Worm (Caenorhabditis elegans): ENCODE data around the gene ZK856.7.

Gene ZK856.7

ce11 chrV:10201913-10202312, at the start of gene ZK856.7:
TSS of gene ZK856.7 (plus strand) at chrV:10202098.
- TF ChIP-seq ama-1 (optimal IDR thresholded peaks at IDR 0.05) (no peak), ama-1 (GFP tag; optimal IDR thresholded peaks at IDR 0.05) (peak in 1 of 2 experiments; percentile 7), rpc-1 (optimal IDR thresholded peaks at IDR 0.05) (no peak), rpc-1 (tag; optimal IDR thresholded peaks at IDR 0.05) (no peak)

- TF ChIP-seq lag-1 (GFP tag; IDR thresholded peaks at IDR 0.05) (no peak), him-1 (tag; optimal IDR thresholded peaks at IDR 0.05) (no peak)
Observed at ce11 chrV:10152278-10152677, 49.6 kb upstream of the ZK856.7 start, which contains the start of gene srsx-28. TSS of gene srsx-28 (plus strand) at chrV:10152578.

- no peak for TF ChIP-seq hmg-1.2 (GFP tag; IDR thresholded peaks at IDR 0.05)
- no peak for TF ChIP-seq egl-18 (GFP tag; IDR thresholded peaks at IDR 0.05)
- TF ChIP-seq Y67H2A.10 (GFP tag; conservative IDR thresholded peaks at IDR 0.05), result no peak
- no peak for TF ChIP-seq lag-1 (GFP tag; IDR thresholded peaks at IDR 0.05)
- TF ChIP-seq Y53G8AR.9 (GFP tag; conservative IDR thresholded peaks at IDR 0.05), result no peak
- no peak for TF ChIP-seq lin-35 (GFP tag; optimal IDR thresholded peaks at IDR 0.05)
- TF ChIP-seq ceh-58 (GFP tag; IDR thresholded peaks at IDR 0.05), result no peak
- TF ChIP-seq nfya-2 (GFP tag; IDR thresholded peaks at IDR 0.05), result no peak
- TF ChIP-seq egl-44 (GFP tag; IDR thresholded peaks at IDR 0.05), result no peak
- no peak for TF ChIP-seq F57A8.1 (GFP tag; optimal IDR thresholded peaks at IDR 0.05)
- no peak for TF ChIP-seq madf-3 (GFP tag; IDR thresholded peaks at IDR 0.05)
- no peak for TF ChIP-seq fkh-3 (tag; optimal IDR thresholded peaks at IDR 0.05)
- TF ChIP-seq B0261.1 (tag; optimal IDR thresholded peaks at IDR 0.05), result no peak
- TF ChIP-seq chd-7 (tag; optimal IDR thresholded peaks at IDR 0.05), result no peak
- TF ChIP-seq F23B12.7 (tag; optimal IDR thresholded peaks at IDR 0.05; ENCODE audit: insufficient read depth), result no peak
- no peak for TF ChIP-seq Y95B8A.8 (GFP tag; IDR thresholded peaks at IDR 0.05)
- TF ChIP-seq F10E7.11 (tag; optimal IDR thresholded peaks at IDR 0.05), result no peak
- TF ChIP-seq B0019.2 (GFP tag; conservative IDR thresholded peaks at IDR 0.05), result no peak
- TF ChIP-seq egrh-3 (GFP tag; IDR thresholded peaks at IDR 0.05), result no peak
Observed at ce11 chrV:10153076-10153475, 48.8 kb upstream of the ZK856.7 start.

- TF ChIP-seq sdz-38 (tag; optimal IDR thresholded peaks at IDR 0.05), result no peak
- no peak for TF ChIP-seq cebp-2 (GFP tag; IDR thresholded peaks at IDR 0.05)
- TF ChIP-seq mcd-1 (GFP tag; IDR thresholded peaks at IDR 0.05), result no peak
- no peak for TF ChIP-seq ceh-40 (GFP tag; IDR thresholded peaks at IDR 0.05)
- no peak for TF ChIP-seq F33H1.4 (GFP tag; IDR thresholded peaks at IDR 0.05)
- TF ChIP-seq hrde-1 (tag; optimal IDR thresholded peaks at IDR 0.05; ENCODE audit: borderline replicate concordance), result no peak
Observed at ce11 chrV:10154698-10155097, 47.2 kb upstream of the ZK856.7 start, which contains the start of gene srsx-29. TSS of gene srsx-29 (plus strand) at chrV:10154998.

ce11 chrV:10158528-10158927, 43.4 kb upstream of the ZK856.7 start, which contains the start of gene srsx-30:
TSS of gene srsx-30 (plus strand) at chrV:10158828.
- TF ChIP-seq attf-3 (GFP tag; conservative IDR thresholded peaks at IDR 0.05) (no peak), egl-18 (GFP tag; IDR thresholded peaks at IDR 0.05) (no peak), rcor-1 (GFP tag; IDR thresholded peaks at IDR 0.05) (no peak), nfya-2 (GFP tag; IDR thresholded peaks at IDR 0.05) (no peak), sdz-38 (tag; optimal IDR thresholded peaks at IDR 0.05) (no peak), zfh-2 (GFP tag; conservative IDR thresholded peaks at IDR 0.05) (no peak), akir-1 (GFP tag; optimal IDR thresholded peaks at IDR 0.05) (no peak), Y53G8AR.9 (GFP tag; conservative IDR thresholded peaks at IDR 0.05) (no peak), ekl-4 (GFP tag; IDR thresholded peaks at IDR 0.05) (no peak), hlh-26 (GFP tag; conservative IDR thresholded peaks at IDR 0.05) (no peak), unc-130 (GFP tag; optimal IDR thresholded peaks at IDR 0.05) (no peak), snpc-4 (GFP tag; optimal IDR thresholded peaks at IDR 0.05) (no peak), snpc-4 (tag; optimal IDR thresholded peaks at IDR 0.05) (no peak), somi-1 (GFP tag; optimal IDR thresholded peaks at IDR 0.05) (no peak), mxl-1 (tag; optimal IDR thresholded peaks at IDR 0.05) (no peak), F33H1.4 (GFP tag; IDR thresholded peaks at IDR 0.05) (no peak), cebp-1 (GFP tag; IDR thresholded peaks at IDR 0.05) (no peak), cebp-1 (tag; optimal IDR thresholded peaks at IDR 0.05) (no peak), F55B11.4 (tag; optimal IDR thresholded peaks at IDR 0.05; ENCODE audit: borderline replicate concordance, insufficient read depth) (no peak), madf-10 (tag; optimal IDR thresholded peaks at IDR 0.05) (no peak)
